Worm (Caenorhabditis elegans) whole organism, late embryonic: Measurements from ENCODE around the gene cdk-1.
A peak's percentile ranks its signal among the peaks of the same experiment; 100 is the strongest.

ENCODE experiments used
- T23F11.4 ChIP-seq: fragments of 200-800 bp; sonication (Bioruptor generic); optimal IDR thresholded peaks from 2 replicates; lab custom pipeline; 2018; ENCODE audit warnings: mild to moderate bottlenecking, missing genetic modification characterization, missing compliant biosample characterization
- ceh-18 ChIP-seq: sonication (generic microtip); optimal IDR thresholded peaks from 2 replicates; lab custom pipeline; 2016; ENCODE audit warnings: missing genetic modification characterization, missing compliant biosample characterization
- ets-4 ChIP-seq: sonication (generic microtip); optimal IDR thresholded peaks from 2 replicates; lab custom pipeline; 2016; ENCODE audit warnings: missing genetic modification characterization, missing compliant biosample characterization
- hlh-8 ChIP-seq: sonication (generic microtip); optimal IDR thresholded peaks from 2 replicates; lab custom pipeline; 2016; ENCODE audit warnings: missing genotype, missing genetic modification characterization, missing compliant biosample characterization
- mec-3 ChIP-seq: sonication (generic microtip); optimal IDR thresholded peaks from 2 replicates; lab custom pipeline; 2016; ENCODE audit warnings: borderline replicate concordance, missing genetic modification characterization, missing compliant biosample characterization
- nfya-1 ChIP-seq: sonication (generic microtip); optimal IDR thresholded peaks from 2 replicates; lab custom pipeline; 2017; ENCODE audit warnings: missing genetic modification characterization, mild to moderate bottlenecking, missing compliant biosample characterization, antibody characterized with exemption, moderate library complexity
- sdc-2 ChIP-seq: sonication (generic microtip); optimal IDR thresholded peaks from 2 replicates; lab custom pipeline; 2016; ENCODE audit warnings: missing genotype, missing genetic modification characterization, missing compliant biosample characterization

DNA sequence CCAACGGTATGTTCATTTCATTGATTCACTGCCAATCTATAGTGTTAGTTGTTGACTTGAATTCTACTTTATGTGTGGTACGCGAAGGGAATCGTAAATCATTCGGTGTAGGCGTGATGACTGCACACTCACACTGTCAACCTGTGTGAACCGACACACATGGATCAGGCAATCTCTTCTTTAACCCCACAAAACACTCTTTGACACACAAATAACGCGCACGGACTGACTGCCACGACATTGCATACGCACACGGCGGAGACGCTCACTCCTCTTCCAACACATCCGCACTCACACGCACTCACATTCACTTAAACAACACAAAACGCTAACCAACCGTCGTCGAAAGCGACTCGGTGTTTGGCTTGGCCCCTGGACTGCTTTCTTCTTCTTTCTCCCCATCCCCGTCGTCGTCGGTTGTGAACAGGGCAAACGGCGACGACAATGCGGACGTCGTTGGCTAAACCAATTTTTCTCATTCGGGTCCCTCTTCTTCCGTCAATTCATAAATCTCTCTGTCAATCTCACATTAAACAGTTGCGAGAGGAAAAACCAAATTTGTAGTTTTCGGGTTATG is 47.1 kb upstream of the cdk-1 start:
- TF ChIP-seq ets-4 (tag; lab: Kevin White, UChicago) (no peak), mec-3 (no peak), sdc-2 (tag; lab: Kevin White, UChicago) (peak; percentile 29), T23F11.4 (GFP tag; lab: Kevin White, UChicago) (no peak), ceh-18 (tag; lab: Kevin White, UChicago) (no peak), nfya-1 (tag; lab: Kevin White, UChicago) (no peak), hlh-8 (tag; lab: Kevin White, UChicago) (no peak)
